Worm (Caenorhabditis elegans): ENCODE measurements around the gene srg-26.

The srg-26 gene

DNA sequence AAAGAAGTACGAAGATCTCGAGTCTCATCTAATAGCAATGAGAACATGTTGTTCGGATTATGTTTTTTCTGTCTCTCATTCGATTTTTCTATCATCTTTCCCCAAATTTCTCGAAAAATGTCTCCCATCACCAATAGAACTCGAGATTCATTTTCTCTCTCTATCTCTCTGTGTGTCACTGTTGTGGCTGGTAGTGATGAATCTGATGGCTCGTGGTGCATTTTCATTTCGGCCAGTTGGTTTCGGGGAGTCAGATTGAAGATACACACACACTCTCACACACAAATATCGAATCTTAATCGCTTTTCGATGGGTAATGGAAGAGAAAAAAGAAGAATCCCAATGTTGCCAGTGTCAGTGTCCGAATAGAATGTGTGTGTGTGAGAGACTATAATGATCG, 35.1 kb upstream of the srg-26 start:
- TF ChIP-seq rnt-1 (tag; optimal IDR thresholded peaks at IDR 0.05) (peak; percentile 72), pat-9 (tag; optimal IDR thresholded peaks at IDR 0.05) (no peak), ceh-18 (tag; optimal IDR thresholded peaks at IDR 0.05) (peak; percentile 80), gmeb-2 (tag; optimal IDR thresholded peaks at IDR 0.05) (no peak), tbx-2 (tag; optimal IDR thresholded peaks at IDR 0.05) (peak; percentile 4), unc-55 (GFP tag; optimal IDR thresholded peaks at IDR 0.05) (peak; percentile 59)

- no peak for TF ChIP-seq tbx-7 (tag; optimal IDR thresholded peaks at IDR 0.05)
- no peak for TF ChIP-seq nfya-1 (tag; optimal IDR thresholded peaks at IDR 0.05)
- no peak for TF ChIP-seq elt-4 (tag; optimal IDR thresholded peaks at IDR 0.05)
- TF ChIP-seq pag-3 (tag; optimal IDR thresholded peaks at IDR 0.05; ENCODE audit: borderline replicate concordance): no peak
- no peak for TF ChIP-seq hlh-6 (tag; optimal IDR thresholded peaks at IDR 0.05)
- no peak for TF ChIP-seq ceh-24 (tag; optimal IDR thresholded peaks at IDR 0.05)
- no peak for TF ChIP-seq ttx-3 (tag; optimal IDR thresholded peaks at IDR 0.05)
- TF ChIP-seq eyg-1 (tag; optimal IDR thresholded peaks at IDR 0.05): no peak
- no peak for TF ChIP-seq pros-1 (tag; optimal IDR thresholded peaks at IDR 0.05)
- no peak for TF ChIP-seq ceh-30 (tag; optimal IDR thresholded peaks at IDR 0.05)
- TF ChIP-seq Y22D7AL.16 (tag; optimal IDR thresholded peaks at IDR 0.05): no peak
- no peak for TF ChIP-seq madf-2 (tag; optimal IDR thresholded peaks at IDR 0.05)
Measured at ce11 chrV:5297740-5298139, 33.3 kb upstream of the srg-26 start.

DNA sequence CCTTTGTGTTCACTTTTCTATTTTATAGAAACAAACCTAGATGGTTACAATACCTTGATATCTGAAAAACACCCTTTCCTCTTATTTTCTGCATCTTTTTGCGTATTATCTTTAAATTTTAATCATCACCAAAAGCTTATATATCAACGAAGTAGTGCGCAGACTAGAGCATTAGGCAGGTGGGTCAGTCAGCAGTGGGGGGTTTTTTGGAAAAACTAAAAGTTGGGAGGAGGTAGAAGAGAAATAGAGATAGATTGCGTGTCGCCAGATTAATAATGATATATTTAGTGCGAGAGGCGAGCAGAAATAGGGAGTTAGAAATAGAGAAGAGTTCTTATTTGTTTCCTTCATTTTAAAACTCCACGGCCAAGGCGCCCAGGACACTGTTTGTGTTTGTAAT, 29.8 kb upstream of the srg-26 start:
- no peak for TF ChIP-seq ztf-16 (tag; optimal IDR thresholded peaks at IDR 0.05)
- no peak for TF ChIP-seq ref-2 (tag; optimal IDR thresholded peaks at IDR 0.05)
- TF ChIP-seq ahr-1 (tag; optimal IDR thresholded peaks at IDR 0.05): no peak
- TF ChIP-seq ceh-14 (tag; optimal IDR thresholded peaks at IDR 0.05): no peak
- TF ChIP-seq npax-4 (tag; optimal IDR thresholded peaks at IDR 0.05): no peak
- TF ChIP-seq gmeb-2 (tag; optimal IDR thresholded peaks at IDR 0.05): no peak
- no peak for TF ChIP-seq pat-9 (tag; optimal IDR thresholded peaks at IDR 0.05)
- TF ChIP-seq ceh-19 (GFP tag; optimal IDR thresholded peaks at IDR 0.05): no peak
- no peak for TF ChIP-seq fkh-6 (tag; optimal IDR thresholded peaks at IDR 0.05)
- TF ChIP-seq nfya-1 (tag; optimal IDR thresholded peaks at IDR 0.05): no peak
- no peak for TF ChIP-seq ceh-9 (tag; optimal IDR thresholded peaks at IDR 0.05)
- TF ChIP-seq fax-1 (tag; optimal IDR thresholded peaks at IDR 0.05): no peak

- TF ChIP-seq madf-2 (tag; optimal IDR thresholded peaks at IDR 0.05) (no peak), eyg-1 (tag; optimal IDR thresholded peaks at IDR 0.05) (no peak), ztf-16 (tag; optimal IDR thresholded peaks at IDR 0.05) (no peak), ceh-34 (tag; optimal IDR thresholded peaks at IDR 0.05) (no peak), ref-2 (tag; optimal IDR thresholded peaks at IDR 0.05) (no peak), K09A11.1 (tag; optimal IDR thresholded peaks at IDR 0.05; ENCODE audit: insufficient read depth) (no peak), syd-9 (tag; optimal IDR thresholded peaks at IDR 0.05) (no peak), pax-1 (tag; optimal IDR thresholded peaks at IDR 0.05) (no peak)
Measured at ce11 chrV:5303389-5303788, 27.7 kb upstream of the srg-26 start, which contains the start of gene ncx-2. TSS of gene ncx-2 (plus strand) at chrV:5303689.

- TF ChIP-seq hlh-30 (tag; optimal IDR thresholded peaks at IDR 0.05; ENCODE audit: insufficient read depth) (no peak), ceh-31 (tag; optimal IDR thresholded peaks at IDR 0.05) (no peak), lim-6 (tag; optimal IDR thresholded peaks at IDR 0.05) (no peak), pqm-1 (tag; optimal IDR thresholded peaks at IDR 0.05) (no peak), ceh-30 (tag; optimal IDR thresholded peaks at IDR 0.05) (no peak), ztf-16 (tag; optimal IDR thresholded peaks at IDR 0.05) (no peak), pag-3 (tag; optimal IDR thresholded peaks at IDR 0.05; ENCODE audit: borderline replicate concordance) (no peak), sox-4 (tag; optimal IDR thresholded peaks at IDR 0.05) (no peak), unc-55 (GFP tag; optimal IDR thresholded peaks at IDR 0.05) (no peak), hlh-13 (GFP tag; optimal IDR thresholded peaks at IDR 0.05) (no peak), unc-42 (tag; optimal IDR thresholded peaks at IDR 0.05) (no peak), pat-9 (tag; optimal IDR thresholded peaks at IDR 0.05) (no peak), pax-1 (tag; optimal IDR thresholded peaks at IDR 0.05) (no peak), npax-4 (tag; optimal IDR thresholded peaks at IDR 0.05) (no peak), ttx-3 (tag; optimal IDR thresholded peaks at IDR 0.05) (no peak), fkh-10 (GFP tag; optimal IDR thresholded peaks at IDR 0.05) (no peak), F13H6.1 (tag; optimal IDR thresholded peaks at IDR 0.05) (no peak), mec-3 (tag; optimal IDR thresholded peaks at IDR 0.05; ENCODE audit: borderline replicate concordance) (no peak)
Measured at ce11 chrV:5304366-5304765, 26.7 kb upstream of the srg-26 start.
